Worm (Caenorhabditis elegans) whole organism, L4 larva: ENCODE measurements around the gene gcy-32.

Experiments used
- D1046.2 ChIP-seq: fragments of 200-800 bp; sonication (Bioruptor generic); IDR thresholded peaks from 2 replicates; pipeline ENCODE4 v1.3.6; 2022; ENCODE audit warnings: missing genetic modification characterization, missing compliant biosample characterization
- F10B5.3 ChIP-seq: sonication (generic microtip); optimal IDR thresholded peaks from 2 replicates; lab custom pipeline; 2016; ENCODE audit warnings: mild to moderate bottlenecking, missing genetic modification characterization, missing compliant biosample characterization
- F26F4.8 ChIP-seq: fragments of 200-800 bp; sonication (Bioruptor generic); conservative IDR thresholded peaks from 2 replicates; pipeline ENCODE4 v1.3.6; 2022; ENCODE audit warnings: missing genetic modification characterization, missing compliant biosample characterization
- T26A8.4 ChIP-seq: fragments of 200-800 bp; sonication (Bioruptor generic); IDR thresholded peaks from 2 replicates; pipeline ENCODE4 v1.3.6; 2022; ENCODE audit warnings: missing genetic modification characterization, missing compliant biosample characterization
- Y48G9A.11 ChIP-seq: fragments of 200-800 bp; sonication (Bioruptor generic); IDR thresholded peaks from 2 replicates; pipeline ENCODE4 v1.3.6; 2022; ENCODE audit warnings: missing genetic modification reagents, missing genetic modification characterization, missing compliant biosample characterization
- ama-1 ChIP-seq: fragments of 150-350 bp; optimal IDR thresholded peaks from 2 replicates; lab custom pipeline; 2014; ENCODE audit warnings: inconsistent platforms, mixed read lengths
- arid-1 ChIP-seq: fragments of 200-800 bp; sonication (Bioruptor generic); conservative IDR thresholded peaks from 2 replicates; pipeline ENCODE4 v1.3.6; 2022; ENCODE audit warnings: missing genetic modification reagents, missing genetic modification characterization, missing compliant biosample characterization
- ceh-44 ChIP-seq: fragments of 200-800 bp; sonication (Bioruptor generic); IDR thresholded peaks from 2 replicates; pipeline ENCODE4 v1.3.6; 2022; ENCODE audit warnings: missing genetic modification reagents, missing genetic modification characterization, missing compliant biosample characterization
- ceh-82 ChIP-seq: sonication (generic microtip); optimal IDR thresholded peaks from 2 replicates; lab custom pipeline; 2017; ENCODE audit warnings: missing biosample characterization, missing genetic modification characterization
- cey-2 ChIP-seq: sonication (generic microtip); optimal IDR thresholded peaks from 3 replicates; lab custom pipeline; 2017; ENCODE audit warnings: missing genetic modification characterization, mild to moderate bottlenecking, missing compliant biosample characterization, antibody characterized with exemption, borderline replicate concordance; ENCODE audit not compliant: insufficient read depth
- ctbp-1 ChIP-seq: fragments of 200-800 bp; sonication (Bioruptor generic); IDR thresholded peaks from 2 replicates; pipeline ENCODE4 v1.3.6; 2022; ENCODE audit warnings: missing genetic modification reagents, missing genetic modification characterization, missing compliant biosample characterization
- daf-12 ChIP-seq: fragments of 150-350 bp; optimal IDR thresholded peaks from 2 replicates; lab custom pipeline; 2014; ENCODE audit warnings: missing biosample characterization, missing genetic modification reagents, missing genetic modification characterization
- daf-16 ChIP-seq, 3 experiments: sonication (generic microtip); optimal IDR thresholded peaks; 2 replicates each; lab custom pipeline; 2016 to 2017; ENCODE audit warnings: missing genetic modification characterization in 3 of 3, missing genetic modification reagents in 3 of 3, mild to moderate bottlenecking in 2 of 3, missing compliant biosample characterization in 2 of 3, missing biosample characterization in 1 of 3, moderate library complexity in 1 of 3
- fos-1 ChIP-seq: fragments of 150-350 bp; optimal IDR thresholded peaks from 2 replicates; lab custom pipeline; 2014; ENCODE audit warnings: missing biosample characterization, missing genetic modification characterization
- gei-8 ChIP-seq: fragments of 200-800 bp; sonication (Bioruptor generic); optimal IDR thresholded peaks from 2 replicates; lab custom pipeline; 2018; ENCODE audit warnings: mild to moderate bottlenecking, missing genetic modification characterization, missing compliant biosample characterization
- hlh-11 ChIP-seq: fragments of 200-800 bp; sonication (Bioruptor generic); optimal IDR thresholded peaks from 2 replicates; lab custom pipeline; 2018; ENCODE audit warnings: mild to moderate bottlenecking, missing genetic modification characterization, missing compliant biosample characterization
- hlh-30 ChIP-seq: sonication (generic microtip); optimal IDR thresholded peaks from 2 replicates; lab custom pipeline; 2017; ENCODE audit warnings: antibody characterized with exemption, mild to moderate bottlenecking, missing genetic modification characterization, missing compliant biosample characterization; ENCODE audit not compliant: insufficient read depth
- hmg-1.1 ChIP-seq: fragments of 200-800 bp; sonication (Bioruptor generic); IDR thresholded peaks from 2 replicates; pipeline ENCODE4 v1.3.6; 2022; ENCODE audit warnings: missing genetic modification reagents, missing genetic modification characterization, missing compliant biosample characterization
- jun-1 ChIP-seq: fragments of 150-350 bp; optimal IDR thresholded peaks from 2 replicates; lab custom pipeline; 2014; ENCODE audit warnings: missing biosample characterization, missing genetic modification reagents, missing genetic modification characterization
- lim-7 ChIP-seq: fragments of 200-800 bp; sonication (Bioruptor generic); IDR thresholded peaks from 2 replicates; pipeline ENCODE4 v1.3.6; 2022; ENCODE audit warnings: missing genetic modification characterization, missing compliant biosample characterization
- lin-29 ChIP-seq: fragments of 200-800 bp; sonication (Bioruptor generic); IDR thresholded peaks from 2 replicates; pipeline ENCODE4 v1.3.6; 2022; ENCODE audit warnings: missing genetic modification reagents, missing genetic modification characterization, missing compliant biosample characterization
- lin-38 ChIP-seq: fragments of 200-800 bp; sonication (Bioruptor generic); IDR thresholded peaks from 2 replicates; pipeline ENCODE4 v1.3.6; 2022; ENCODE audit warnings: missing genetic modification reagents, missing genetic modification characterization, missing compliant biosample characterization
- lsy-2 ChIP-seq, 2 experiments: fragments of 150-350 bp in 1 of 2; sonication (generic microtip) in 1 of 2; optimal IDR thresholded peaks; 2 replicates each; lab custom pipeline; 2014 to 2017; ENCODE audit warnings: missing biosample characterization in 2 of 2, missing genetic modification characterization in 2 of 2
- mep-1 ChIP-seq: fragments of 150-350 bp; sonication (generic microtip); optimal IDR thresholded peaks from 3 replicates; lab custom pipeline; 2014; ENCODE audit warnings: missing biosample characterization, missing genetic modification characterization
- mxl-2 ChIP-seq: fragments of 200-800 bp; sonication (Bioruptor generic); conservative IDR thresholded peaks from 2 replicates; pipeline ENCODE4 v1.3.6; 2022; ENCODE audit warnings: missing genetic modification reagents, missing genetic modification characterization, missing compliant biosample characterization
- nhr-25 ChIP-seq: sonication (generic microtip); optimal IDR thresholded peaks from 2 replicates; lab custom pipeline; 2017; ENCODE audit warnings: missing genetic modification characterization, mild to moderate bottlenecking, missing compliant biosample characterization, antibody characterized with exemption, moderate library complexity, borderline replicate concordance; ENCODE audit not compliant: insufficient read depth
- nhr-28 ChIP-seq: fragments of 150-350 bp; optimal IDR thresholded peaks from 2 replicates; lab custom pipeline; 2014; ENCODE audit warnings: missing biosample characterization, missing genetic modification characterization
- nhr-48 ChIP-seq: sonication (generic microtip); optimal IDR thresholded peaks from 2 replicates; lab custom pipeline; 2016; ENCODE audit warnings: mild to moderate bottlenecking, missing genetic modification characterization, missing compliant biosample characterization
- nhr-6 ChIP-seq: fragments of 150-350 bp; optimal IDR thresholded peaks from 2 replicates; lab custom pipeline; 2014; ENCODE audit warnings: missing biosample characterization, missing genetic modification characterization
- php-3 ChIP-seq: fragments of 200-800 bp; sonication (Bioruptor generic); IDR thresholded peaks from 2 replicates; pipeline ENCODE4 v1.3.6; 2022; ENCODE audit warnings: missing genetic modification reagents, missing genetic modification characterization, missing compliant biosample characterization
- pqm-1 ChIP-seq: sonication (generic microtip); optimal IDR thresholded peaks from 2 replicates; lab custom pipeline; 2017; ENCODE audit warnings: missing biosample characterization, missing genetic modification characterization
- rbr-2 ChIP-seq: sonication (generic microtip); optimal IDR thresholded peaks from 2 replicates; lab custom pipeline; 2016; ENCODE audit warnings: missing genotype, missing genetic modification characterization, missing compliant biosample characterization
- sdz-12 ChIP-seq: fragments of 200-800 bp; sonication (Bioruptor generic); optimal IDR thresholded peaks from 2 replicates; lab custom pipeline; 2018; ENCODE audit warnings: mild to moderate bottlenecking, missing genetic modification characterization, missing compliant biosample characterization
- snpc-1.2 ChIP-seq: fragments of 200-800 bp; sonication (Bioruptor generic); IDR thresholded peaks from 2 replicates; pipeline ENCODE4 v1.3.6; 2022; ENCODE audit warnings: missing genetic modification reagents, missing genetic modification characterization, missing compliant biosample characterization
- spr-1 ChIP-seq: sonication (generic microtip); optimal IDR thresholded peaks from 2 replicates; lab custom pipeline; 2016; ENCODE audit warnings: mild to moderate bottlenecking, missing genetic modification characterization, missing compliant biosample characterization
- vab-7 ChIP-seq: fragments of 200-800 bp; sonication (Bioruptor generic); IDR thresholded peaks from 2 replicates; pipeline ENCODE4 v1.3.6; 2022; ENCODE audit warnings: missing genetic modification reagents, missing genetic modification characterization, missing compliant biosample characterization
- zag-1 ChIP-seq: fragments of 150-350 bp; optimal IDR thresholded peaks from 2 replicates; lab custom pipeline; 2014; ENCODE audit warnings: missing biosample characterization, missing genetic modification characterization
- zfp-3 ChIP-seq: fragments of 200-800 bp; sonication (Bioruptor generic); conservative IDR thresholded peaks from 2 replicates; pipeline ENCODE4 v1.3.6; 2022; ENCODE audit warnings: missing genetic modification reagents, missing genetic modification characterization, missing compliant biosample characterization
- zip-11 ChIP-seq: fragments of 200-800 bp; sonication (Bioruptor generic); IDR thresholded peaks from 2 replicates; pipeline ENCODE4 v1.3.6; 2022; ENCODE audit warnings: missing genetic modification characterization, missing compliant biosample characterization
- zip-2 ChIP-seq: fragments of 150-350 bp; optimal IDR thresholded peaks from 2 replicates; lab custom pipeline; 2014; ENCODE audit warnings: missing biosample characterization, missing genetic modification characterization
- ztf-7 ChIP-seq: fragments of 150-350 bp; optimal IDR thresholded peaks from 2 replicates; lab custom pipeline; 2014; ENCODE audit warnings: missing biosample characterization, missing genetic modification characterization

The gcy-32 gene

DNA sequence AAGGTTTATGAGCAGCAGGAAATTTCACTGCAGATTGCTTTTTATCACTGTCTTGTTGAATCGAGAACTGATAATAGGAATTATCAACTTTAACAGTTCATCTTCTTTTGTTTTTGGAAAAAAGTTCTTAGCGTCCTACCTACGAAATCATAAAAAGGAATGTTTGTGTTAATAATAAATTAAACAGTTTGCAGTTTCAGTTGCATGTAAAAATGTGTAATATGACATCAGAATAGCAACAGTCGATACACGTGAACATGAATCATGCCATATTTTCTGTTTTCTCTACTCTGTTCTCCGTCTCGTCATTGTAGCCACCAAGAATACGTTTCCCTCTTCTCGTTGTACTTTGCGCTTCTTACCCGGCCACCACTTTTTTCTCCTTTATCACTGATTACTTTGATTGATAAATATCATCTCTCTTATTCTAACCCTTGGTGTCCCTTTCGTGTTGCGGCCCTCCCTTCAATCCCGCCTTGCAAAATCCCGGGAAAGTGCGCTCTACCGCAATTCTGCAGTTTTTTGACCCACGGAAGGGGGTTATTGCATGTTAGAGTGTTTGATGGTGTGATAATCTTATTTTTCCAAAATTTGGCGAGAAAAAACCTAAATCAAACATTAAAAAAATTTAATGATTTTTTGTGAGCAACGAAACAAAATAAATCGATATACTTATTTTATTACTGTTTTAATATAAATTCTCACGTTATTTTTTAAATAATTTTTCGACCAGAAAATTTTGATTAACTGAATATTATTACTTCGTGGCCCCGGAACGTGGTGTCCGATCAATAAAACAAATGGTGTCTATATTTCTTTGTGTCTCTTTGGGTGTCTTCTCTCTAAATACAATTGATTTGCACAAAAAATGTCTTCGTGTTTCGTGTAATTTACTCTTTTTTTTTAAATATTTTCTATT, 22.6 kb downstream of the gcy-32 start, which contains the start of gene sptl-3 (continued):
- TF ChIP-seq D1046.2 (GFP tag; lab: Robert Waterston, UW) (no peak), cey-2 (tag; lab: Kevin White, UChicago) (peak; percentile 87), spr-1 (tag; lab: Kevin White, UChicago) (no peak), daf-16 (GFP tag; optimal IDR thresholded peaks at IDR 0.05; lab: Kevin White, UChicago) (no peak), daf-16 (tag; optimal IDR thresholded peaks at IDR 0.05; lab: Kevin White, UChicago) (peak; percentile 72), zip-11 (GFP tag; lab: Robert Waterston, UW) (no peak), ceh-82 (tag; lab: Kevin White, UChicago) (no peak), ceh-44 (no peak), nhr-28 (tag; lab: Kevin White, UChicago) (peak; percentile 93), sdz-12 (GFP tag; lab: Kevin White, UChicago) (no peak), arid-1 (GFP tag; lab: Robert Waterston, UW) (no peak), hlh-30 (tag; lab: Kevin White, UChicago) (peak; percentile 58), nhr-48 (tag; lab: Kevin White, UChicago) (peak; percentile 59), fos-1 (tag; lab: Kevin White, UChicago) (no peak), pqm-1 (tag; lab: Kevin White, UChicago) (peak; percentile 87), lim-7 (GFP tag; lab: Robert Waterston, UW) (no peak), lin-29 (GFP tag; lab: Robert Waterston, UW) (no peak), zag-1 (tag; lab: Kevin White, UChicago) (no peak), vab-7 (GFP tag; lab: Robert Waterston, UW) (no peak), ama-1 (lab: Kevin White, UChicago) (no peak), ctbp-1 (GFP tag; lab: Robert Waterston, UW) (0 out of 2 replicates have a peak, but pooled peaks have one; percentile 30), Y48G9A.11 (no peak), rbr-2 (tag; lab: Kevin White, UChicago) (no peak), nhr-6 (tag; lab: Kevin White, UChicago) (peak; percentile 19), jun-1 (tag; lab: Kevin White, UChicago) (no peak), snpc-1.2 (GFP tag; lab: Robert Waterston, UW) (no peak), lin-38 (GFP tag; lab: Robert Waterston, UW) (no peak), mep-1 (tag; lab: Kevin White, UChicago) (peak; percentile 39), hlh-11 (tag; lab: Kevin White, UChicago) (peak; percentile 84), zfp-3 (GFP tag; lab: Robert Waterston, UW) (no peak), F26F4.8 (GFP tag; lab: Robert Waterston, UW) (no peak), zip-2 (no peak), php-3 (GFP tag; lab: Robert Waterston, UW) (peak; percentile 67; the same call in 1 of the 2 replicates), gei-8 (GFP tag; lab: Kevin White, UChicago) (peak; percentile 38), ztf-7 (tag; lab: Kevin White, UChicago) (no peak), daf-12 (tag; lab: Kevin White, UChicago) (no peak), F10B5.3 (no peak), nhr-25 (tag; lab: Kevin White, UChicago) (no peak), mxl-2 (no peak), lsy-2 (tag; optimal IDR thresholded peaks at IDR 0.05; lab: Kevin White, UChicago) (peak in 1 of 2 experiments; percentile 34), T26A8.4 (GFP tag; lab: Robert Waterston, UW) (no peak), hmg-1.1 (GFP tag; lab: Robert Waterston, UW) (0 out of 2 replicates have a peak, but pooled peaks have one; percentile 42)
